Worm (Caenorhabditis elegans) whole organism, L2 larva: ENCODE measurements around the gene srw-39.

ENCODE experiments used
- C34F6.9 ChIP-seq: fragments of 150-350 bp; optimal IDR thresholded peaks from 2 replicates; lab custom pipeline; 2014; ENCODE audit warnings: missing biosample characterization, missing genetic modification characterization
- R02D3.7 ChIP-seq: fragments of 150-350 bp; optimal IDR thresholded peaks from 2 replicates; lab custom pipeline; 2014; ENCODE audit warnings: missing biosample characterization, missing genetic modification characterization
- Y55F3AM.14 ChIP-seq: fragments of 200-800 bp; sonication (Bioruptor generic); optimal IDR thresholded peaks from 2 replicates; lab custom pipeline; 2018; ENCODE audit warnings: mild to moderate bottlenecking, missing genetic modification characterization, missing compliant biosample characterization
- ZK546.5 ChIP-seq: sonication (generic microtip); optimal IDR thresholded peaks from 2 replicates; lab custom pipeline; 2017; ENCODE audit warnings: missing biosample characterization, missing genetic modification characterization
- alr-1 ChIP-seq: fragments of 150-350 bp; optimal IDR thresholded peaks from 2 replicates; lab custom pipeline; 2014; ENCODE audit warnings: missing biosample characterization, missing genetic modification characterization
- aly-2 ChIP-seq: fragments of 150-350 bp; optimal IDR thresholded peaks from 2 replicates; lab custom pipeline; 2014; ENCODE audit warnings: missing biosample characterization, missing genetic modification characterization
- ama-1 ChIP-seq: fragments of 150-350 bp; optimal IDR thresholded peaks from 2 replicates; lab custom pipeline; 2018; ENCODE audit warnings: inconsistent platforms
- ceh-16 ChIP-seq: fragments of 150-350 bp; optimal IDR thresholded peaks from 2 replicates; lab custom pipeline; 2014; ENCODE audit warnings: missing biosample characterization, missing genetic modification characterization
- ceh-82 ChIP-seq: fragments of 150-350 bp; optimal IDR thresholded peaks from 2 replicates; lab custom pipeline; 2014; ENCODE audit warnings: missing biosample characterization, missing genetic modification characterization
- crh-2 ChIP-seq: sonication (generic microtip); optimal IDR thresholded peaks from 2 replicates; lab custom pipeline; 2017; ENCODE audit warnings: missing biosample characterization, missing genetic modification characterization
- dmd-4 ChIP-seq: sonication (generic microtip); optimal IDR thresholded peaks from 2 replicates; lab custom pipeline; 2017; ENCODE audit warnings: missing biosample characterization, missing genetic modification characterization
- egl-27 ChIP-seq: sonication (generic microtip); optimal IDR thresholded peaks from 3 replicates; lab custom pipeline; 2017; ENCODE audit warnings: missing biosample characterization, missing genetic modification reagents, missing genetic modification characterization
- elt-1 ChIP-seq: fragments of 150-350 bp; optimal IDR thresholded peaks from 2 replicates; lab custom pipeline; 2014; ENCODE audit warnings: missing biosample characterization, missing genetic modification characterization
- gmeb-1 ChIP-seq: fragments of 150-350 bp; optimal IDR thresholded peaks from 2 replicates; lab custom pipeline; 2014; ENCODE audit warnings: missing biosample characterization, missing genetic modification characterization
- lin-11 ChIP-seq: fragments of 150-350 bp; sonication (generic microtip); optimal IDR thresholded peaks from 2 replicates; lab custom pipeline; 2014; ENCODE audit warnings: missing biosample characterization, missing genetic modification characterization, inconsistent platforms, mixed read lengths
- lin-39 ChIP-seq: fragments of 150-350 bp; optimal IDR thresholded peaks from 2 replicates; lab custom pipeline; 2014; ENCODE audit warnings: missing biosample characterization, missing genetic modification reagents, missing genetic modification characterization
- lsy-2 ChIP-seq, 2 experiments: fragments of 150-350 bp in 1 of 2; sonication (generic microtip) in 1 of 2; optimal IDR thresholded peaks; 2 replicates each; lab custom pipeline; 2014 to 2017; ENCODE audit warnings: missing biosample characterization in 2 of 2, missing genetic modification characterization in 2 of 2
- mab-5 ChIP-seq: fragments of 150-350 bp; optimal IDR thresholded peaks from 2 replicates; lab custom pipeline; 2014; ENCODE audit warnings: missing biosample characterization, missing genetic modification characterization
- mdl-1 ChIP-seq, 2 experiments: fragments of 150-350 bp in 1 of 2; sonication (generic microtip) in 1 of 2; optimal IDR thresholded peaks; 2 replicates each; lab custom pipeline; 2017; ENCODE audit warnings: missing biosample characterization in 2 of 2, missing genetic modification characterization in 2 of 2
- nhr-10 ChIP-seq: sonication (generic microtip); optimal IDR thresholded peaks from 2 replicates; lab custom pipeline; 2017; ENCODE audit warnings: missing biosample characterization, missing genetic modification characterization
- nhr-11 ChIP-seq: fragments of 150-350 bp; optimal IDR thresholded peaks from 2 replicates; lab custom pipeline; 2014; ENCODE audit warnings: missing biosample characterization, missing genetic modification characterization
- nhr-12 ChIP-seq: fragments of 150-350 bp; optimal IDR thresholded peaks from 2 replicates; lab custom pipeline; 2014; ENCODE audit warnings: missing biosample characterization, missing genetic modification characterization
- nhr-129 ChIP-seq: fragments of 150-350 bp; optimal IDR thresholded peaks from 2 replicates; lab custom pipeline; 2014; ENCODE audit warnings: missing biosample characterization, missing genetic modification characterization
- nhr-21 ChIP-seq: fragments of 150-350 bp; optimal IDR thresholded peaks from 2 replicates; lab custom pipeline; 2014; ENCODE audit warnings: missing biosample characterization, missing genetic modification characterization
- nhr-23 ChIP-seq: fragments of 150-350 bp; optimal IDR thresholded peaks from 2 replicates; lab custom pipeline; 2014; ENCODE audit warnings: missing biosample characterization, missing genetic modification reagents, missing genetic modification characterization
- nhr-6 ChIP-seq: fragments of 150-350 bp; optimal IDR thresholded peaks from 2 replicates; lab custom pipeline; 2014; ENCODE audit warnings: missing biosample characterization, missing genetic modification characterization
- peb-1 ChIP-seq: fragments of 150-350 bp; optimal IDR thresholded peaks from 2 replicates; lab custom pipeline; 2014; ENCODE audit warnings: missing biosample characterization, missing genetic modification characterization
- skn-1 ChIP-seq: sonication (generic microtip); optimal IDR thresholded peaks from 2 replicates; lab custom pipeline; 2017; ENCODE audit warnings: missing biosample characterization, missing genetic modification characterization
- sma-3 ChIP-seq: sonication (generic microtip); optimal IDR thresholded peaks from 2 replicates; lab custom pipeline; 2016; ENCODE audit warnings: missing genetic modification reagents, missing genetic modification characterization, missing compliant biosample characterization
- sma-9 ChIP-seq, 2 experiments: fragments of 150-350 bp in 1 of 2; sonication (generic microtip) in 1 of 2; optimal IDR thresholded peaks; 2 replicates each; lab custom pipeline; 2014 to 2016; ENCODE audit warnings: missing genetic modification characterization in 2 of 2, mild to moderate bottlenecking in 1 of 2, missing biosample characterization in 1 of 2, missing compliant biosample characterization in 1 of 2, missing genetic modification reagents in 1 of 2, moderate library complexity in 1 of 2
- unc-39 ChIP-seq: fragments of 150-350 bp; optimal IDR thresholded peaks from 2 replicates; lab custom pipeline; 2014; ENCODE audit warnings: missing biosample characterization, missing genetic modification characterization
- unc-62 ChIP-seq: fragments of 150-350 bp; optimal IDR thresholded peaks from 2 replicates; lab custom pipeline; 2014; ENCODE audit warnings: missing biosample characterization, missing genetic modification reagents, missing genetic modification characterization
- zag-1 ChIP-seq: fragments of 150-350 bp; optimal IDR thresholded peaks from 2 replicates; lab custom pipeline; 2014; ENCODE audit warnings: missing biosample characterization, missing genetic modification characterization
- ztf-1 ChIP-seq: fragments of 200-800 bp; sonication (Bioruptor generic); conservative IDR thresholded peaks from 2 replicates; pipeline ENCODE4 v1.3.6; 2022; ENCODE audit warnings: missing genetic modification characterization, missing compliant biosample characterization
- ztf-11 ChIP-seq: sonication (generic microtip); optimal IDR thresholded peaks from 2 replicates; lab custom pipeline; 2017; ENCODE audit warnings: missing biosample characterization, missing genetic modification characterization
- ztf-4 ChIP-seq: fragments of 150-350 bp; optimal IDR thresholded peaks from 2 replicates; lab custom pipeline; 2014; ENCODE audit warnings: missing biosample characterization, missing genetic modification characterization

srw-39 gene

DNA sequence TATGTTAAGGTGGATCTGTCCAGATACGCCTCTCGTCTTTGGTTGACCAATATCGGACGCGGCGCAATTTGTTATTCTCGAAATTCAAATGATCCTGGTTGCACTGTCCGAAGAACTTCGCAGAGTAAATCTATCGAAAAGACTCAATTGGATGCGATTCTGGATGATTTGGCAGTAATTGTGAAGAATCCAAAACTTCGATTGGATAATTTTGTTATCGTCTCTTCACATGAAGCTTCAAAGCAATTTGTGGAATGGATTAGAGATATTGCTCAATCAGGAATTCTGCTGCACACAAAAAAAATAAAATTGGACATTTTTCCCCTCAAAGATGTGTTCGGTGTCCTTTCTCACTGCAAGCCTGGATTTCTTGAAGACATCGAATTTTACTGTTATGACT lies 27.8 kb upstream of the srw-39 start:
- no peak for TF ChIP-seq Y55F3AM.14 (GFP tag; lab: Kevin White, UChicago)
- no peak for TF ChIP-seq nhr-21 (tag; lab: Kevin White, UChicago)
- no peak for TF ChIP-seq nhr-11 (tag; lab: Kevin White, UChicago)
- TF ChIP-seq lin-11 (tag; lab: Kevin White, UChicago) = no peak
- no peak for TF ChIP-seq ama-1 (lab: Kevin White, UChicago)
- no peak for TF ChIP-seq aly-2 (tag; lab: Kevin White, UChicago)
- no peak for TF ChIP-seq ztf-11 (tag; lab: Kevin White, UChicago)
- TF ChIP-seq nhr-10 = no peak

DNA sequence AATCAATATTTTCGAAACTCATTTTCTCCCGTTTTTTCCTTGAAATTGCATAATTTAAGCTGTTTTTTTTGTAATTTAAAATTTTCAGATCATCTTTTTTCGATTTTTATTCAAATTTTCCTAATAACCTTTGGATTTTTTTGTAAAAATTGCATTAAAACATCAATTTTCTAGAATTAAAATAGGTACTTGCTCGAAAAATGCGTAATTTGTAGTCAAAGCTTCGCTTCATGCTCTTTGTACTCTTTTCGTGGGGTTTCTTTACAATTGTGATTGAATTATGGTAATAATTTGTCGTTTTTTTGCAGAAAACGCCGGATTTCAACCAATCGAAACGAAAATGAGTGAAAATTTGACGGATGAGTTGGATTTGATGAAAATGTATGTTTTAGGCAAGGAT lies 27.1 kb upstream of the srw-39 start, which contains the start of gene fog-2:
TSS of gene fog-2 (plus strand) at position 301 of the 400 bp plus-strand sequence.
- TF ChIP-seq unc-62 = no peak
- TF ChIP-seq C34F6.9 (tag; lab: Kevin White, UChicago) = no peak
- TF ChIP-seq nhr-6 = no peak
- no peak for TF ChIP-seq ceh-82
- TF ChIP-seq unc-39 (tag; lab: Kevin White, UChicago) = no peak
- no peak for TF ChIP-seq crh-2 (tag; lab: Kevin White, UChicago)
- TF ChIP-seq peb-1 (tag; lab: Kevin White, UChicago) = no peak
- TF ChIP-seq nhr-129 (tag; lab: Kevin White, UChicago) = no peak
- no peak for TF ChIP-seq dmd-4
- TF ChIP-seq lsy-2 (tag; optimal IDR thresholded peaks at IDR 0.05; lab: Kevin White, UChicago) = no peak
- TF ChIP-seq sma-3 (GFP tag; lab: Kevin White, UChicago) = no peak
- no peak for TF ChIP-seq nhr-23 (tag; lab: Kevin White, UChicago)

DNA sequence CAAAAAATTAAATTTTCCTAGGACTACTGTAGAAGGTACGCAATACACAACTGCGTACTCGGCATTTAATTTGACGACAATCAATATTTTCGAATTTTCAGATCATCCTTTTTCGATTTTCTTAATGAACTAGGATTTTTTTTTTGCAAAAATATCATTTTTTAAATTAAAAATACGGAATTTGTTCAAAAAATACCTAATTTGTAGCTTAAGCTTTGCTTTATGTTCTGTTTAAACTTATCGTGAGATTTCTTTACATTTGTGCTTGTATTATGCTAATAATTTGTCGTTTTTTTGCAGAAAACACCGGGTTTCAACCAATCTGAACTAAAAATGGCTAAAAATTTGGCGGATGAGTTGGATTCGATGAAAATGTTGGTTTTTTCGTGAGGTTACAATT lies 24.8 kb upstream of the srw-39 start, which contains the start of gene ftr-1:
TSS of gene ftr-1 (plus strand) at position 301 of the 400 bp plus-strand sequence.
- TF ChIP-seq ztf-4 (tag; lab: Kevin White, UChicago) (no peak), lin-11 (tag; lab: Kevin White, UChicago) (no peak), unc-62 (no peak), mab-5 (tag; lab: Kevin White, UChicago) (no peak), skn-1 (tag; lab: Kevin White, UChicago) (no peak), zag-1 (tag; lab: Kevin White, UChicago) (no peak), egl-27 (tag; lab: Kevin White, UChicago) (no peak), mdl-1 (tag; optimal IDR thresholded peaks at IDR 0.05; lab: Kevin White, UChicago) (no peak), peb-1 (tag; lab: Kevin White, UChicago) (no peak), dmd-4 (no peak), nhr-23 (tag; lab: Kevin White, UChicago) (no peak), elt-1 (no peak), alr-1 (tag; lab: Kevin White, UChicago) (no peak)

DNA sequence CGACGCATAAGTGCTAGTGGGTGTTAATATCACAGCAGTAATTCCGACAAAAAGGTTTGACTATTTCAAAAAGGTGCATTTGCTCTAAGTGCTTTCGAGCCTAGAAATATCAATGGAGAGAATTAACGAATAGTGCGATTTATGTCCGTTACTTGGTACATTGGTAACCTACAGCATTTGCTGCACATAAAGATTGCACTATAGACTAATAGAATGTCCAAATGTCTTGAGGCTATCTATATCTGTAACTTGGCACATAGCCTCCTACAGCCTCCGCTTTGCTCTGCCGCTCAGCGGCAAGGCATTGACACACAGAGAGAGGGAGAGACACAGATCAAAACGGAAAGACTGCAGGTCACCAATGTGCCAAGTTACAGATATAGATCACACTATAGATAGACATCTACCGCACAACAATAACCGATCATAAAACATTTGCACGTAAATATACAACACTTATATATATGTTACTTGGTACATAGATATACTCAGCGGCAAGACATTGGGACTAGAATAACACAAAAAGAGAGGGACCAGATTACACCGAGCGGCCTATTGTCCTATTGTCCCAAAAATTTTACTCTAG lies 23.7 kb upstream of the srw-39 start, which contains the start of the genes srh-217 and Y113G7B.28:
TSS of gene srh-217 (minus strand) at position 101 of the 586 bp plus-strand sequence.
TSS of gene Y113G7B.28 (plus strand) at position 536 of the 586 bp plus-strand sequence.
- no peak for TF ChIP-seq ztf-1 (GFP tag; lab: Robert Waterston, UW)
- TF ChIP-seq lin-11 (tag; lab: Kevin White, UChicago) = no peak
- TF ChIP-seq ZK546.5 (tag; lab: Kevin White, UChicago) = no peak
- TF ChIP-seq R02D3.7 (tag; lab: Kevin White, UChicago) = no peak

DNA sequence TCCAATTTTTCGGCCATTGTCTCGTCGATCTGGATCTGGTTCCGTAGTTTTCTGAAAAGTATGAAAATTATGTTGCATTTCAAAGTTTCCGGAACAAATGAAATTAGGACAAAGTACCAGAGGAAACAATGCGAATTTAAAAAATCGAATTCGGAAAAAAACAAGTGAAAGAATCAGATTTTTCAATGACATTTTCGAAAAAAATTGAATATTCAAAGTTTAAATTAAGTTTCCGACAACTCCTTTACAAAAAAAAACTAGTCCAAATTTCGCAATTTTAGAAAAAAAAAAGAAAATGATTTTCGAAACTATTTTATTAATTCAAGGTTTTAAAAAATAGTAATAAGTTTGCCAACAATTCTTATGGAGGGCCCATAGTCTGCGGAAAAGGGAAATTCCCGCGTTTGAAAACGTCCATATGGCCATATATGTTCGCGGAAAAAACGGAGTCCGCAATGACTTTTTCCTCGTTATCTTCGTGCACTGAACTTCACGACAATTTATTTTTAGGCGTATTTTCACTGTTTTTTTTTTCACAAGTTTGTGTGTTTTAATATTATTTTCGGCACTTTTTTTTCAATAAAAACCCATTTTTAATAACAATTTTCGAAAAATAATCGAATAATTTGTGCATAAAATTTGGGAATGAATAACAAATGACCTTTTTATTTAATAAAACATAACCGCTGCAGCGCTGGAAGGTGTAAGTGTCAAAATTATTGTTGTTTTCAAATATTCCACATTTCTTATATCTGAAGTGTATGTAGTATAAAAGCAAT lies 20.4 kb upstream of the srw-39 start, which contains the start of the genes fbxa-115 and Y113G7B.27:
TSS of gene fbxa-115 (minus strand) at position 51 of the 779 bp plus-strand sequence.
TSS of gene Y113G7B.27 (plus strand) at position 729 of the 779 bp plus-strand sequence.
- TF ChIP-seq unc-39 (tag; lab: Kevin White, UChicago) (no peak), skn-1 (tag; lab: Kevin White, UChicago) (peak; percentile 78)

DNA sequence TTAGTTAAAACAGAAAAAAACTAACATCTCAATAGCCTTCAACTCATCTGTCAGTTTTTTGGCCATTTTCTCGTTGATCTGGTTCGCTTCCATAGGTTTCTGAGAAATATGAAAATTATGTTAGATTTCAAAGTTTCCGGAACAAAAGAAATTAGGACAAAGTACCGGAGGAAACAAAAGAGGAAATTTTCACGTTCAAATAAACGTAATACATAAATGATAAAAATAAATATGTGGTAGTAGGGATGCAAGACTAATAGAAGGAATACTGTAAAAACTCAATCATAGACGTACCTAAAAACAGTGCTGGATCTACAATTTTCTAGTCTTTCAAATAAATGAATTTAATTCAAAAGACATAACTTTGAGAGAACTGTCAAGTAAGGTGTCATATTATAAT lies 16.9 kb upstream of the srw-39 start, which contains the start of gene fbxa-116:
TSS of gene fbxa-116 (minus strand) at position 101 of the 400 bp plus-strand sequence.
- TF ChIP-seq nhr-11 (tag; lab: Kevin White, UChicago) (no peak), nhr-12 (tag; lab: Kevin White, UChicago) (no peak), peb-1 (tag; lab: Kevin White, UChicago) (no peak), ceh-16 (tag; lab: Kevin White, UChicago) (no peak), ztf-1 (GFP tag; lab: Robert Waterston, UW) (no peak), lin-39 (tag; lab: Kevin White, UChicago) (no peak), mdl-1 (tag; optimal IDR thresholded peaks at IDR 0.05; lab: Kevin White, UChicago) (no peak), unc-62 (no peak), lin-11 (tag; lab: Kevin White, UChicago) (no peak), sma-9 (GFP tag; optimal IDR thresholded peaks at IDR 0.05; lab: Kevin White, UChicago) (no peak), sma-9 (tag; optimal IDR thresholded peaks at IDR 0.05; lab: Kevin White, UChicago) (no peak), dmd-4 (no peak), gmeb-1 (tag; lab: Kevin White, UChicago) (no peak), alr-1 (tag; lab: Kevin White, UChicago) (no peak)
